Worm (Caenorhabditis elegans) whole organism, midembryonic: ENCODE results near the gene taf-6.2.

Experiments
- T22C8.4 ChIP-seq: fragments of 200-800 bp; sonication (Bioruptor generic); IDR thresholded peaks from 2 replicates; pipeline ENCODE4 v1.3.6; 2022; ENCODE audit warnings: missing genetic modification characterization, missing compliant biosample characterization
- cog-1 ChIP-seq: sonication (generic microtip); optimal IDR thresholded peaks from 2 replicates; lab custom pipeline; 2016; ENCODE audit warnings: missing genetic modification characterization, missing compliant biosample characterization
- flt-1 ChIP-seq: fragments of 200-800 bp; sonication (Bioruptor generic); IDR thresholded peaks from 2 replicates; pipeline ENCODE4 v1.3.6; 2022; ENCODE audit warnings: missing genetic modification characterization, missing compliant biosample characterization
- klf-2 ChIP-seq: fragments of 200-800 bp; sonication (Bioruptor generic); conservative IDR thresholded peaks from 2 replicates; pipeline ENCODE4 v1.3.6; 2022; ENCODE audit warnings: missing genetic modification reagents, missing genetic modification characterization, missing compliant biosample characterization
- med-1 ChIP-seq: sonication (generic microtip); optimal IDR thresholded peaks from 2 replicates; lab custom pipeline; 2017; ENCODE audit warnings: missing genetic modification characterization, mild to moderate bottlenecking, missing compliant biosample characterization, antibody characterized with exemption, missing genetic modification reagents; ENCODE audit not compliant: insufficient read depth
- ref-1 ChIP-seq: fragments of 200-800 bp; sonication (Bioruptor generic); conservative IDR thresholded peaks from 2 replicates; pipeline ENCODE4 v1.3.6; 2022; ENCODE audit warnings: missing genetic modification reagents, missing genetic modification characterization, missing compliant biosample characterization
- tab-1 ChIP-seq: fragments of 200-800 bp; sonication (Bioruptor generic); IDR thresholded peaks from 2 replicates; pipeline ENCODE4 v1.3.6; 2022; ENCODE audit warnings: missing genetic modification characterization, missing compliant biosample characterization
- ztf-23 ChIP-seq: fragments of 200-800 bp; sonication (Bioruptor generic); IDR thresholded peaks from 2 replicates; pipeline ENCODE4 v1.3.6; 2022; ENCODE audit warnings: missing genetic modification reagents, missing genetic modification characterization, missing compliant biosample characterization
- ztf-29 ChIP-seq: fragments of 200-800 bp; sonication (Bioruptor generic); IDR thresholded peaks from 2 replicates; pipeline ENCODE4 v1.3.6; 2022; ENCODE audit warnings: missing genetic modification reagents, missing genetic modification characterization, missing compliant biosample characterization

Gene taf-6.2

DNA sequence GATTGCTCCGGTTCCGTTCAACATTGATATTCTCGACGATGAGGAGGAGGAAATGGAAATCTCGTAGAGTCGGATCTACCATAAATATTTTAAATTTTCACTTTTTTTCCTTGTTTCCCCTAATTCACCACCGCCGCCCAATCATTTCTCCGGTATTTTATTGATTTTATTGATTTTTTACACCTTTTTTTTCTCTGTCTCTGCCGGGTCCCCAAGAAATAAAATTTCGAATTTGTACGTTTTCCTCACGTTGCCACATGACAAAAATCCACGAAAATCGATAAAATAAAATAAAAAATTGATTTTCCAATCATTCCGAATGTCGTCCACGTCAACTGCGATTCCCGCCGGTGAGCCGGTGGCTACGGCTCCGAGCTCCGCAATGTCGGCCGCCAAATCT lies 3.7 kb upstream of the taf-6.2 start, which contains the start of gene Y37E11AL.2:
Gene Y37E11AL.2, plus strand, starts transcription at position 301 of the 400 bp plus-strand sequence.
- TF ChIP-seq T22C8.4 (GFP tag; lab: Robert Waterston, UW) = peak; percentile 20; the same call in 1 of the 2 replicates
- TF ChIP-seq cog-1 (tag; lab: Kevin White, UChicago) = no peak

- TF ChIP-seq ref-1 (GFP tag; lab: Robert Waterston, UW) (no peak), klf-2 (GFP tag; lab: Robert Waterston, UW) (no peak), flt-1 (GFP tag; lab: Robert Waterston, UW) (no peak), med-1 (GFP tag; lab: Kevin White, UChicago) (no peak), cog-1 (tag; lab: Kevin White, UChicago) (no peak), ztf-23 (GFP tag; lab: Robert Waterston, UW) (no peak), tab-1 (GFP tag; lab: Robert Waterston, UW) (no peak), ztf-29 (no peak), T22C8.4 (GFP tag; lab: Robert Waterston, UW) (no peak)
Observed at ce11 chrIV:3688050-3688449, 6.5 kb downstream of the taf-6.2 start.

ce11 chrIV:3686765-3687164 lies 7.8 kb downstream of the taf-6.2 start, which contains the start of gene map-1:
map-1 (minus strand) TSS chrIV:3686865.
- TF ChIP-seq med-1 (GFP tag; lab: Kevin White, UChicago) (no peak), tab-1 (GFP tag; lab: Robert Waterston, UW) (no peak), T22C8.4 (GFP tag; lab: Robert Waterston, UW) (no peak)

ce11 chrIV:3686260-3686659 lies 8.3 kb downstream of the taf-6.2 start:
- TF ChIP-seq tab-1 (GFP tag; lab: Robert Waterston, UW) = no peak
- no peak for TF ChIP-seq T22C8.4 (GFP tag; lab: Robert Waterston, UW)
- TF ChIP-seq ztf-29 = no peak
- no peak for TF ChIP-seq med-1 (GFP tag; lab: Kevin White, UChicago)
- no peak for TF ChIP-seq ztf-23 (GFP tag; lab: Robert Waterston, UW)
- no peak for TF ChIP-seq cog-1 (tag; lab: Kevin White, UChicago)
- TF ChIP-seq flt-1 (GFP tag; lab: Robert Waterston, UW) = no peak
- no peak for TF ChIP-seq ref-1 (GFP tag; lab: Robert Waterston, UW)
- no peak for TF ChIP-seq klf-2 (GFP tag; lab: Robert Waterston, UW)

DNA sequence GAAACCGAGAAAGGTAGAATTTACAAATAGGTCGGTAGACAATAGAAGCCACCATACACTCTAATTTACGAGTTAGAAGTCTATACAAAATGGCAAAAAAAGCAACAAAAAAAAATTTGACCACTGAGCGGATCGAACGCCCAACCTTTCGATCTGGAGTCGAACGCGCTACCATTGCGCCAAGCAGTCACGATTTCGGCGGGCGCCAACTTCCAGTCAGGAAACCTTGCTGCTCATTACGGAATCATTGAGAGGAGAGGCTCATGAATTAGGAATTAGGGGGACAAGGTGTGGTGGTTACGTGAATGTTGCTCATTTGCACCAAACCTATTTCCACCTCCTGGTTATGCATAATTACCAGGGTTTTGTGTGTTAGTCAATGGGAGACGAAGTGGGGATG lies 12.8 kb downstream of the taf-6.2 start:
- TF ChIP-seq klf-2 (GFP tag; lab: Robert Waterston, UW) (no peak), cog-1 (tag; lab: Kevin White, UChicago) (no peak), flt-1 (GFP tag; lab: Robert Waterston, UW) (no peak), ref-1 (GFP tag; lab: Robert Waterston, UW) (no peak), tab-1 (GFP tag; lab: Robert Waterston, UW) (no peak), ztf-29 (no peak), T22C8.4 (GFP tag; lab: Robert Waterston, UW) (no peak), med-1 (GFP tag; lab: Kevin White, UChicago) (no peak), ztf-23 (GFP tag; lab: Robert Waterston, UW) (no peak)

DNA sequence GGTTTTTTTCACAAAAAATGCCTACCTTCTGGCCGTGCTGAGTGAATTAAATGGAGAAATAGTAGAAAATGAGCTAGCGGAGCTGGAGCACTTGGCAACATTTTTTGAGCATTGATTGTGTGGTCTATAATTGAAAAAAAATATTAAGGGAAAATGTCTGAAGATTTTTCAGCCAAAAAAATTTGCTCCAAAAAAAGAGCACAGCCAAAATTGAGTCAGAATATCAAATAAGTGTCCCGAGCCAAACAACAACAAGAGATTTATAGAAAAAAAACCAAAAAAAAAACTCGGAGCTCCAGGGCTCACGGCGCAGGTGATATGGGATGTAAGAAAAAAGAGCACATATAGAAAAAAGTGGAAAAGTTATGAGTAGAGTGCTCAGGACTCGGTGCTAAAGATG lies 25.9 kb downstream of the taf-6.2 start, which contains the start of gene fmil-1:
Gene fmil-1, minus strand, starts transcription at position 101 of the 400 bp plus-strand sequence.
- TF ChIP-seq flt-1 (GFP tag; lab: Robert Waterston, UW) (no peak), ref-1 (GFP tag; lab: Robert Waterston, UW) (no peak), ztf-29 (no peak), med-1 (GFP tag; lab: Kevin White, UChicago) (no peak), ztf-23 (GFP tag; lab: Robert Waterston, UW) (no peak), cog-1 (tag; lab: Kevin White, UChicago) (no peak), T22C8.4 (GFP tag; lab: Robert Waterston, UW) (no peak), tab-1 (GFP tag; lab: Robert Waterston, UW) (no peak), klf-2 (GFP tag; lab: Robert Waterston, UW) (no peak)

DNA sequence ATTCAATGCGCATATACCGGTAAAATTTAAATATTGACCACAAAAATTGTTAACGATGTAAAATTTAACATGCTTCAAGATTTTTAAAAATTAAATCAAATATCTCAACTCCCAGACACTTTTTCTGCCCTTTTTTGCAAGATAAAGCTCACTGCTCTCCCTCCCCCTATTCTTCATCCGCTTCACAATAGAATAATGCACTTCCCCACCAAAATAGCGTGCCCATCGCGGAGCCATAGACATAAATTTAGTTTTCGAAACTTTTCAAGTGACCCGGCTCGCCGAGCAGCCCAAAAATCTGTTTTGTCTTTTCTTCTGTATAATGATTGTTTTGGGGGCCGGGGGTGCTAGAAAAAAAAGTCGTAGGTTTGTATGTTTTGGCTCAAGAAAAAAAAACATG lies 26.7 kb downstream of the taf-6.2 start:
- no peak for TF ChIP-seq cog-1 (tag; lab: Kevin White, UChicago)
- no peak for TF ChIP-seq klf-2 (GFP tag; lab: Robert Waterston, UW)
- TF ChIP-seq flt-1 (GFP tag; lab: Robert Waterston, UW) = no peak
- TF ChIP-seq ztf-29 = no peak
- TF ChIP-seq ztf-23 (GFP tag; lab: Robert Waterston, UW) = no peak
- TF ChIP-seq T22C8.4 (GFP tag; lab: Robert Waterston, UW) = no peak
- no peak for TF ChIP-seq ref-1 (GFP tag; lab: Robert Waterston, UW)
- TF ChIP-seq tab-1 (GFP tag; lab: Robert Waterston, UW) = no peak
- no peak for TF ChIP-seq med-1 (GFP tag; lab: Kevin White, UChicago)

ce11 chrIV:3666543-3666942 lies 28.0 kb downstream of the taf-6.2 start:
- TF ChIP-seq klf-2 (GFP tag; lab: Robert Waterston, UW) (no peak), ztf-29 (no peak), med-1 (GFP tag; lab: Kevin White, UChicago) (no peak), ref-1 (GFP tag; lab: Robert Waterston, UW) (no peak)

DNA sequence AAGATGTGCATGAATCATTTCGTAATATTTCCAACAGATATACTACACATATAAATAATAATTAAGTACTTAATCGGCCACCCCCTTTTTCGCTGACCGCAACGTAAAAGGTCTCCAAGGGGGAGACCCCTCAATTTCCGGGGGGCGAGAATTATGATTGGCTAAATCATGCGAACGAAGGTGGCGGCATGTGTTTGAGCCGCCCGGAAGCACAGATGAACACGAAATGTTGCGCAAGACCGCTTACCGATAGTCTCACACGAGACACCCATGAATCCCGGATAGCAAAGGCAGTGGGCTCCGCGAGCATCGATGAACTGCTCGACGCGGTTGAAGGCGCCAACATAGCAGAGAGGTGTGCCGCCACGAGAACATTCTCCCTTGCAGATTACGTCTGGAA lies 29.4 kb downstream of the taf-6.2 start:
- TF ChIP-seq tab-1 (GFP tag; lab: Robert Waterston, UW) (no peak), flt-1 (GFP tag; lab: Robert Waterston, UW) (no peak), T22C8.4 (GFP tag; lab: Robert Waterston, UW) (no peak), ref-1 (GFP tag; lab: Robert Waterston, UW) (no peak), klf-2 (GFP tag; lab: Robert Waterston, UW) (no peak), ztf-29 (no peak), med-1 (GFP tag; lab: Kevin White, UChicago) (no peak), cog-1 (tag; lab: Kevin White, UChicago) (no peak), ztf-23 (GFP tag; lab: Robert Waterston, UW) (no peak)
